Fruit fly (Drosophila melanogaster) whole organism: ENCODE results near the gene fit.

Experiments
- Dll ChIP-seq: fragments of >200 bp; optimal IDR thresholded peaks from 2 replicates; lab custom pipeline; 2017
- EcR ChIP-seq, 2 experiments: fragments of >200 bp; optimal IDR thresholded peaks; 2 replicates each; lab custom pipeline; 2017; ENCODE audit warnings: missing biosample characterization in 2 of 2, missing genetic modification characterization in 2 of 2, missing genetic modification reagents in 2 of 2
- usp ChIP-seq: fragments of >200 bp; optimal IDR thresholded peaks from 2 replicates; lab custom pipeline; 2017; ENCODE audit warnings: missing biosample characterization, missing genetic modification characterization, mixed read lengths

DNA sequence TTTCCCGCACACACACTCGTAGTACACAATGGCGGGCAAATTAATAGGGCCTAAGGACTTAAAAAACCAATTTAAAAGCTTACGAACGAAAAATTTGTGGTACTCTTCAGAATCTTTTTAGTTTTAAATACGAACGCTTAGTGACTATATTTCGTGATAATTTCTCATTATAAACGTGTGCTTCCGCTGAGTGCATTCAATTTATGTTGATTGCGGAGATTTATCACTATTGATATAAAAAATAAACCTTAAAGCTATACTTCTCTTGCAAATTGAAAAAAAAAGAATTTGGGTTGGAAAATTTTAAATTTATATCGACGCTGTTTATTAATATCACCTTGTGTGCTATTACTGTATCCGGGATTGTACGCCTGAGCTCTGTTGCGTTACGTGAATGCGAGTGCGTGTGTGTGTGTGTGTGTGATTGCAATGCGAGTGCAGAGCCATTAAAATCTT lies 35.2 kb downstream of the fit start:
- TF ChIP-seq Dll (no peak), usp (GFP tag; lab: Kevin White, UChicago) (no peak), EcR (GFP tag; optimal IDR thresholded peaks at IDR 0.05; lab: Kevin White, UChicago) (no peak)
